Worm (Caenorhabditis elegans) whole organism, L2 larva: Measurements from ENCODE around the gene B0281.5.

Experiments
- F13H6.1 ChIP-seq: sonication (generic microtip); optimal IDR thresholded peaks from 2 replicates; lab custom pipeline; 2016; ENCODE audit warnings: missing genetic modification characterization, missing compliant biosample characterization
- Y55F3AM.14 ChIP-seq: fragments of 200-800 bp; sonication (Bioruptor generic); optimal IDR thresholded peaks from 2 replicates; lab custom pipeline; 2018; ENCODE audit warnings: mild to moderate bottlenecking, missing genetic modification characterization, missing compliant biosample characterization
- ZK546.5 ChIP-seq: sonication (generic microtip); optimal IDR thresholded peaks from 2 replicates; lab custom pipeline; 2017; ENCODE audit warnings: missing biosample characterization, missing genetic modification characterization
- alr-1 ChIP-seq: fragments of 150-350 bp; optimal IDR thresholded peaks from 2 replicates; lab custom pipeline; 2014; ENCODE audit warnings: missing biosample characterization, missing genetic modification characterization
- aly-2 ChIP-seq: fragments of 150-350 bp; optimal IDR thresholded peaks from 2 replicates; lab custom pipeline; 2014; ENCODE audit warnings: missing biosample characterization, missing genetic modification characterization
- ama-1 ChIP-seq: fragments of 150-350 bp; optimal IDR thresholded peaks from 2 replicates; lab custom pipeline; 2018; ENCODE audit warnings: inconsistent platforms
- ceh-16 ChIP-seq: fragments of 150-350 bp; optimal IDR thresholded peaks from 2 replicates; lab custom pipeline; 2014; ENCODE audit warnings: missing biosample characterization, missing genetic modification characterization
- ceh-82 ChIP-seq: fragments of 150-350 bp; optimal IDR thresholded peaks from 2 replicates; lab custom pipeline; 2014; ENCODE audit warnings: missing biosample characterization, missing genetic modification characterization
- egl-27 ChIP-seq: sonication (generic microtip); optimal IDR thresholded peaks from 3 replicates; lab custom pipeline; 2017; ENCODE audit warnings: missing biosample characterization, missing genetic modification reagents, missing genetic modification characterization
- elt-3 ChIP-seq: sonication (generic microtip); optimal IDR thresholded peaks from 2 replicates; lab custom pipeline; 2017; ENCODE audit warnings: missing biosample characterization, missing genetic modification characterization
- fos-1 ChIP-seq: fragments of 150-350 bp; optimal IDR thresholded peaks from 2 replicates; lab custom pipeline; 2014; ENCODE audit warnings: missing biosample characterization, missing genetic modification characterization
- lin-11 ChIP-seq: fragments of 150-350 bp; sonication (generic microtip); optimal IDR thresholded peaks from 2 replicates; lab custom pipeline; 2014; ENCODE audit warnings: missing biosample characterization, missing genetic modification characterization, inconsistent platforms, mixed read lengths
- lin-13 ChIP-seq: fragments of 150-350 bp; optimal IDR thresholded peaks from 2 replicates; lab custom pipeline; 2014; ENCODE audit warnings: missing biosample characterization, missing genetic modification reagents, missing genetic modification characterization
- lin-39 ChIP-seq: fragments of 150-350 bp; optimal IDR thresholded peaks from 2 replicates; lab custom pipeline; 2014; ENCODE audit warnings: missing biosample characterization, missing genetic modification reagents, missing genetic modification characterization
- lsy-2 ChIP-seq, 2 experiments: fragments of 150-350 bp in 1 of 2; sonication (generic microtip) in 1 of 2; optimal IDR thresholded peaks; 2 replicates each; lab custom pipeline; 2014 to 2017; ENCODE audit warnings: missing biosample characterization in 2 of 2, missing genetic modification characterization in 2 of 2
- nhr-12 ChIP-seq: fragments of 150-350 bp; optimal IDR thresholded peaks from 2 replicates; lab custom pipeline; 2014; ENCODE audit warnings: missing biosample characterization, missing genetic modification characterization
- nhr-129 ChIP-seq: fragments of 150-350 bp; optimal IDR thresholded peaks from 2 replicates; lab custom pipeline; 2014; ENCODE audit warnings: missing biosample characterization, missing genetic modification characterization
- nhr-23 ChIP-seq: fragments of 150-350 bp; optimal IDR thresholded peaks from 2 replicates; lab custom pipeline; 2014; ENCODE audit warnings: missing biosample characterization, missing genetic modification reagents, missing genetic modification characterization
- nhr-237 ChIP-seq: fragments of 150-350 bp; optimal IDR thresholded peaks from 2 replicates; lab custom pipeline; 2014; ENCODE audit warnings: missing biosample characterization, missing genetic modification characterization
- nhr-6 ChIP-seq: fragments of 150-350 bp; optimal IDR thresholded peaks from 2 replicates; lab custom pipeline; 2014; ENCODE audit warnings: missing biosample characterization, missing genetic modification characterization
- nhr-77 ChIP-seq: fragments of 150-350 bp; optimal IDR thresholded peaks from 2 replicates; lab custom pipeline; 2014; ENCODE audit warnings: missing biosample characterization, missing genetic modification characterization
- peb-1 ChIP-seq: fragments of 150-350 bp; optimal IDR thresholded peaks from 2 replicates; lab custom pipeline; 2014; ENCODE audit warnings: missing biosample characterization, missing genetic modification characterization
- sem-4 ChIP-seq: fragments of 150-350 bp; optimal IDR thresholded peaks from 2 replicates; lab custom pipeline; 2014; ENCODE audit warnings: missing biosample characterization, missing genetic modification reagents, missing genetic modification characterization
- sma-3 ChIP-seq: sonication (generic microtip); optimal IDR thresholded peaks from 2 replicates; lab custom pipeline; 2016; ENCODE audit warnings: missing genetic modification reagents, missing genetic modification characterization, missing compliant biosample characterization
- sma-9 ChIP-seq, 2 experiments: fragments of 150-350 bp in 1 of 2; sonication (generic microtip) in 1 of 2; optimal IDR thresholded peaks; 2 replicates each; lab custom pipeline; 2014 to 2016; ENCODE audit warnings: missing genetic modification characterization in 2 of 2, mild to moderate bottlenecking in 1 of 2, missing biosample characterization in 1 of 2, missing compliant biosample characterization in 1 of 2, missing genetic modification reagents in 1 of 2, moderate library complexity in 1 of 2
- snpc-4 ChIP-seq: fragments of 150-350 bp; optimal IDR thresholded peaks from 2 replicates; lab custom pipeline; 2014; ENCODE audit warnings: missing biosample characterization, missing genetic modification characterization
- unc-55 ChIP-seq: fragments of 150-350 bp; sonication (generic microtip); optimal IDR thresholded peaks from 3 replicates; lab custom pipeline; 2014; ENCODE audit warnings: missing biosample characterization, missing genetic modification reagents, missing genetic modification characterization
- unc-62 ChIP-seq: fragments of 150-350 bp; optimal IDR thresholded peaks from 2 replicates; lab custom pipeline; 2014; ENCODE audit warnings: missing biosample characterization, missing genetic modification reagents, missing genetic modification characterization
- ztf-1 ChIP-seq: fragments of 200-800 bp; sonication (Bioruptor generic); conservative IDR thresholded peaks from 2 replicates; pipeline ENCODE4 v1.3.6; 2022; ENCODE audit warnings: missing genetic modification characterization, missing compliant biosample characterization
- ztf-4 ChIP-seq: fragments of 150-350 bp; optimal IDR thresholded peaks from 2 replicates; lab custom pipeline; 2014; ENCODE audit warnings: missing biosample characterization, missing genetic modification characterization

The B0281.5 gene

DNA sequence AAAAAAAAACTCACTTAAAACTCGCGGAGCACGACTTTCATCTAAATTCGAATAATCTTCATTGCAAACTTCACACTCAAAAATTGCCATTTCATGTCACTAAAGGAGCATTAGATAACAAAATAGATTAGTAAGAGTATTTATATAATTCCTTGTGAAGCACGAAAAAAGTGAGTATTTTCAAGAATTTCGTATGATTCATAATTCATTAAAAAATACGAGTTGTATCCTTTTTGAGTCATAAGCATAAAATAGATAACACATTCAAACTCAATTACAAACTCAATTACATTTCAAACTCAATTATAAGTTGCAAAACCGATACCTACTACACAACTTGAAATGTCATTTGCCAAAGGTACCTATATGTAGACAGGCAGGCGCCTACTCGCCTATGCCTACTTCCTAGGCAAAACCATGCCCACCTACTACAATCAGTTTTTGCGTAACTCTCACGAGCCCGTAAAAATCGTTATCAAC is 28.2 kb upstream of the B0281.5 start, which contains the start of the genes ZK1240.8 and ZK1240.1:
ZK1240.8 (minus strand) TSS at position 101 of the 480 bp plus-strand sequence.
ZK1240.1 (plus strand) TSS at position 430 of the 480 bp plus-strand sequence.
- no peak for TF ChIP-seq ama-1
- no peak for TF ChIP-seq sma-3
- TF ChIP-seq, all 48 proteins: peak for 0

DNA sequence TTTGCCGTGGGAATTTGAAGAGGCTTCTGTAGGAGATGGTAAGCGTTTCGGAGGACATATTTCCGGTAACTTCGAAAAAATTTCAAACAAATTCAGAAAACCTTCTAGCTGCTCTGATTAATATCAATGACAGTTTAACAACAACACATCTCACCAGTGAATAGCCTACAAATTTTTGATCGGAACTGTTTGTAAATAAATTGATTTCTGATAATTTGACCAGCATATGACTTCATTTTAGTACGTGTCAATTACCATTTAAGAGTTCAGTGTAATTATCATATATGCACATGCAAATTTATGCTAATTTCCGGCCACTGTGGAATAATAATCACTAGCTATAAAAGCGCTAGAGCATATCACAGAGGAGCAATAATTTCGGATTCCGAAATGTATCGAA is 24.2 kb upstream of the B0281.5 start, which contains the start of gene ZK1240.11:
ZK1240.11 (plus strand) TSS at position 301 of the 400 bp plus-strand sequence.
- no peak for TF ChIP-seq snpc-4 (tag; lab: Kevin White, UChicago)
- no peak for TF ChIP-seq lsy-2 (tag; optimal IDR thresholded peaks at IDR 0.05; lab: Kevin White, UChicago)
- no peak for TF ChIP-seq nhr-77 (tag; lab: Kevin White, UChicago)
- no peak for TF ChIP-seq lin-13
- TF ChIP-seq nhr-237 (tag; lab: Kevin White, UChicago) = no peak
- TF ChIP-seq peb-1 = no peak
- no peak for TF ChIP-seq egl-27 (tag; lab: Kevin White, UChicago)
- TF ChIP-seq nhr-129 (tag; lab: Kevin White, UChicago) = no peak
- TF ChIP-seq ceh-16 (tag; lab: Kevin White, UChicago) = no peak
- TF ChIP-seq lin-39 (tag; lab: Kevin White, UChicago) = no peak

DNA sequence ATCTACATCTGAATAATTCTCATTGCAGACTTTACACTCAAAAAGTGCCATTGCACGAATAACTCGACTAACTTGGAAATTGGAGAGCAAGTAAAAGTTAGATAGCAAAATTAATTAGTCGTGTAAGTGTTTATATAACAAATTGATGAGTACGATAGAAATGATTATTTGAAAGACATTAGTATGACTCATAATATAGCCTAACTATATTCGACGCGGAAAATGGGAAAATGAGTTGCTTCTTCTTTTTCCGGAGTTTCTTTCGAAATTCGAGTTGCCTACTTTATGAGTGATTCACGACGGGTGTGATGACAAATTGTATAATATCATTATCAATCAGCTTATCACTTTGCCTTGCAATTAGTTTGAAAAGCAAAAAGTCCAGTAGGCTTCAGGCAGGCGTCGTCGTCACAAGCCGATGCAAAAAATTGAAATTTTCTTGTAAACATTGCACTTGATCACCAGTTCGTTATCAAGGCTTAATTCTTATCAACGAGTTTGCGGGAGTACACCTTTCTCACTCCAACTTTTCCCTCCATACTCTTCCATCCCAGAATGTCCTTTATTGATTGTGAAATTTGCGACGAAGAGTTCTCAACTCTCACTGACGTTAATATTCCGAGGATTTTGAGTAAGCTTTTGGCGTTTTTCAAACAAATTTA is 22.2 kb upstream of the B0281.5 start, which contains the start of the genes ZK1240.6 and ZK1240.2:
ZK1240.6 (minus strand) TSS at position 51 of the 662 bp plus-strand sequence.
ZK1240.2 (plus strand) TSS at position 520 of the 662 bp plus-strand sequence.
- peak; percentile 76 for TF ChIP-seq fos-1
- peak; percentile 21 for TF ChIP-seq sma-9 (GFP tag; optimal IDR thresholded peaks at IDR 0.05; lab: Kevin White, UChicago)
- TF ChIP-seq sma-9 (tag; optimal IDR thresholded peaks at IDR 0.05; lab: Kevin White, UChicago) = no peak
- no peak for TF ChIP-seq snpc-4 (tag; lab: Kevin White, UChicago)

DNA sequence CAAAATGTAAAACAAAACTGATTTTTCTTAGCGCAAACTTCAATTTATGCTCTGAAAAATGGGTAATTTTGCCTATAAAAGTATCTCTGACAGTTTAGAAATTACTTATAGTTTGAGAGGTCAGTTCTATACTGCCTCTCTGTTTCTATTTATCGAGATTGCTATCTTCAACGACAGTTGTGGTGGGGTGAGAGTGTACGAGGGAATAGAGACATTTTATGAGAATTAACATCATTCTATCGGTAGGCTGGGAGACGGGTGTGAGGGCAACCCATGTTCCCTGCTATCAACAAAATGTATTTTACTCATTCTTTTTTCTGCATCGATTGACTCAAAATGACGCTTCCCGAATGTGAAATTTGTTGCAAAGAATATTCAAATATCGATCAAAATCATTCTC is 19.3 kb upstream of the B0281.5 start, which contains the start of gene ZK1240.3:
ZK1240.3 (plus strand) TSS at position 238 of the 400 bp plus-strand sequence.
- TF ChIP-seq fos-1 (peak; percentile 87), unc-62 (no peak), lin-11 (tag; lab: Kevin White, UChicago) (no peak)

DNA sequence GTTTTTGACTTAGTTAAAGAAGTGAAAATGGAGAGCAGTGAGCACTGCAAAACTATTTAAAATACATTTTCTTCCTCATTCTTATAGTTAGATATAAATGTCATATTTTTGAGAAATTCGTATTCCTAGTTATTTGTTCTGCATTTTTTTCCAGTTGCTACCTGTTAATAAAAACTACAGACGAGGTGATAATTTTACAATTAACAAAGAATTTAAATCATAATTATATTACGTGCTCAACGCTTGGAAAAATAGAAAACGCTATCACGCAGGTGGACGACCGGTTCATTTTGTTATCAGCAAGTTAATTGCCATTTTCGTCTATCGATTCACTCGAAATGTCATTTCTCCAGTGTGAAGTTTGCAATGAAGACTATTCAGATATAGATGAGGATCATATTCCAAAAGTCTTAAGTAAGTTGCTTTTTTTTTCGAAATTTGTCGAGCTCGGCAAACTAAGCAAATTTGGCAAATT is 17.2 kb upstream of the B0281.5 start, which contains the start of the genes ZK1240.5 and ZK1240.9:
ZK1240.5 (minus strand) TSS at position 51 of the 475 bp plus-strand sequence.
ZK1240.9 (plus strand) TSS at position 307 of the 475 bp plus-strand sequence.
- TF ChIP-seq fos-1 = peak; percentile 21
- no peak for TF ChIP-seq nhr-6 (tag; lab: Kevin White, UChicago)

DNA sequence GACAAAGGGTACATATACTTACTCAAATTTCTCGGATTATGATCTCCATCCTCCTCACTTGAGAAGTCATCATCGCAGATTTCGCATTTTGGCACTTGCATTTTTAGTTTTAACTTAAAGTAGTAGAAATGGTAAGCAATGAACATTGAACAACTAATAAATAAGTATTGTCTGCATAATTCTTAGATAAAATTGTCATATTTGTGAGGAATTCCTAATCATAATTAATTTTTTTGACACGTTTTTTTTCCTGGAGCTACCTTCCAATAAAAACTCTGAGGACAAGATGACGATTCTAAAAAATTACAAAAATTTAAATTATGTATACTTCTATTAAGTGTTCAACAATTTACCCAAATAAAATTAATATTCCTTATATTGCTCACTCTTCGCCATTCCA is 12.0 kb upstream of the B0281.5 start, which contains the start of the genes trim-21 and B0281.1:
trim-21 (minus strand) TSS at position 101 of the 400 bp plus-strand sequence.
B0281.1 (plus strand) TSS at position 321 of the 400 bp plus-strand sequence.
- TF ChIP-seq Y55F3AM.14 (GFP tag; lab: Kevin White, UChicago) = no peak
- TF ChIP-seq sem-4 (tag; lab: Kevin White, UChicago) = no peak
- TF ChIP-seq egl-27 (tag; lab: Kevin White, UChicago) = no peak
- TF ChIP-seq ceh-16 (tag; lab: Kevin White, UChicago) = no peak
- no peak for TF ChIP-seq ztf-1
- no peak for TF ChIP-seq ceh-82 (tag; lab: Kevin White, UChicago)
- no peak for TF ChIP-seq nhr-23 (tag; lab: Kevin White, UChicago)
- TF ChIP-seq alr-1 (tag; lab: Kevin White, UChicago) = no peak
- no peak for TF ChIP-seq ZK546.5 (tag; lab: Kevin White, UChicago)
- no peak for TF ChIP-seq aly-2
- no peak for TF ChIP-seq ztf-4 (tag; lab: Kevin White, UChicago)
- TF ChIP-seq F13H6.1 (tag; lab: Kevin White, UChicago) = no peak

DNA sequence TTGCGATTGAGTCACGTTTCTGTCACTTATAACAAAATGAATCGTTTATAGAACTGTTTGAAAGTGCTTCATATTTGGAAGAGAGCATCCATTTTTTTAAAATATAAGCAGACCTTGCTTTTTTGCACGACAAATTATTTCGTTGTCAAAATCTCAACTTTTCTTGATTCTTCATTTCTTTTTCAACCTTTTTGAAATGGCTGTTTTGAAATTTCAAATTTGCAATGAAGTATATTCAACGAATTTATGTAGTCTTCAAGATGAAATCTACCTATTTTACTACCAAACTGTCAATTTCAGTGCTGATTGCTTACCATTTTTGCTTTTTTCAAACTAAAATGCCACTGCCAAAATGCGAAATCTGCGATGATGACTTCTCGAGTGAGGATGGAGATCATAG is 6.0 kb upstream of the B0281.5 start, which contains the start of gene B0281.3:
B0281.3 (plus strand) TSS at position 301 of the 400 bp plus-strand sequence.
- TF ChIP-seq nhr-12 = no peak
- TF ChIP-seq ceh-16 (tag; lab: Kevin White, UChicago) = no peak
- no peak for TF ChIP-seq lsy-2 (tag; optimal IDR thresholded peaks at IDR 0.05; lab: Kevin White, UChicago)
- no peak for TF ChIP-seq nhr-77 (tag; lab: Kevin White, UChicago)
- no peak for TF ChIP-seq egl-27 (tag; lab: Kevin White, UChicago)
- TF ChIP-seq unc-55 (GFP tag; lab: Kevin White, UChicago) = no peak
- no peak for TF ChIP-seq elt-3 (tag; lab: Kevin White, UChicago)
- TF ChIP-seq peb-1 = no peak
